Fruit fly (Drosophila melanogaster) whole organism, embryonic: Measurements from ENCODE around the gene tHMG1.

ENCODE experiments used
- Abd-B ChIP-seq: fragments of 200-800 bp; sonication (Bioruptor generic); optimal IDR thresholded peaks from 2 replicates; lab custom pipeline; 2018; ENCODE audit warnings: missing biosample characterization, mild to moderate bottlenecking, missing genetic modification characterization, moderate library complexity
- Aef1 ChIP-seq: fragments of 200-800 bp; sonication (Bioruptor generic); IDR thresholded peaks from 3 replicates; pipeline ENCODE4 v1.3.6; 2022; ENCODE audit warnings: missing biosample characterization, missing genetic modification characterization
- Awh ChIP-seq: fragments of 200-800 bp; sonication (Bioruptor generic); IDR thresholded peaks from 2 replicates; pipeline ENCODE4, ENCODE4 v1.3.6; 2022; ENCODE audit warnings: missing biosample characterization, missing genetic modification characterization
- CG10267 ChIP-seq: fragments of 200-800 bp; sonication (Bioruptor generic); optimal IDR thresholded peaks from 2 replicates; lab custom pipeline; 2018; ENCODE audit warnings: missing biosample characterization, mild to moderate bottlenecking, missing genetic modification characterization, moderate library complexity
- CG10979 ChIP-seq: fragments of 200-800 bp; sonication (Bioruptor generic); optimal IDR thresholded peaks from 2 replicates; lab custom pipeline; 2018; ENCODE audit warnings: missing biosample characterization, mild to moderate bottlenecking, missing genetic modification characterization, moderate library complexity
- CG1233 ChIP-seq: fragments of 200-800 bp; sonication (Bioruptor generic); optimal IDR thresholded peaks from 4 replicates; lab custom pipeline; 2018; ENCODE audit warnings: missing biosample characterization, mild to moderate bottlenecking, missing genetic modification characterization
- CG14441 ChIP-seq: fragments of 200-800 bp; sonication (Bioruptor generic); IDR thresholded peaks from 2 replicates; pipeline ENCODE4 v1.3.6; 2022; ENCODE audit warnings: missing biosample characterization, missing genetic modification characterization
- CG14667 ChIP-seq: fragments of 200-800 bp; sonication (Bioruptor generic); IDR thresholded peaks from 2 replicates; pipeline ENCODE4 v1.3.6; 2022; ENCODE audit warnings: missing biosample characterization, missing genetic modification characterization
- CG14710 ChIP-seq: fragments of 200-800 bp; sonication (Bioruptor generic); optimal IDR thresholded peaks from 3 replicates; lab custom pipeline; 2019; ENCODE audit warnings: missing biosample characterization, mild to moderate bottlenecking, missing genetic modification characterization, moderate library complexity
- CG17912 ChIP-seq: fragments of 200-800 bp; sonication (Bioruptor generic); optimal IDR thresholded peaks from 2 replicates; lab custom pipeline; 2018; ENCODE audit warnings: missing biosample characterization, mild to moderate bottlenecking, missing genetic modification characterization
- CG18764 ChIP-seq: fragments of 200-800 bp; sonication (Bioruptor generic); optimal IDR thresholded peaks from 3 replicates; lab custom pipeline; 2016; ENCODE audit warnings: missing biosample characterization, missing genetic modification characterization
- CG2120 ChIP-seq: fragments of 200-800 bp; sonication (Bioruptor generic); optimal IDR thresholded peaks from 3 replicates; lab custom pipeline; 2016; ENCODE audit warnings: missing biosample characterization, missing genetic modification characterization
- CG34224 ChIP-seq: fragments of 200-800 bp; sonication (Bioruptor generic); IDR thresholded peaks from 3 replicates; pipeline ENCODE4 v1.3.6; 2022; ENCODE audit warnings: missing biosample characterization, missing genetic modification characterization; ENCODE audit not compliant: partially characterized antibody
- CG3838 ChIP-seq: fragments of 200-800 bp; sonication (Bioruptor generic); optimal IDR thresholded peaks from 3 replicates; lab custom pipeline; 2016; ENCODE audit warnings: missing biosample characterization, missing genetic modification characterization
- CG42726 ChIP-seq: fragments of 200-800 bp; sonication (Bioruptor generic); IDR thresholded peaks from 2 replicates; pipeline ENCODE4 v1.3.6; 2022; ENCODE audit warnings: missing biosample characterization, missing genetic modification characterization; ENCODE audit not compliant: partially characterized antibody
- CG5180 ChIP-seq: fragments of 200-800 bp; sonication (Bioruptor generic); optimal IDR thresholded peaks from 3 replicates; lab custom pipeline; 2017; ENCODE audit warnings: missing biosample characterization, missing genetic modification characterization, mild to moderate bottlenecking, moderate library complexity, missing genetic modification reagents
- CG9797 ChIP-seq: fragments of 200-800 bp; sonication (Bioruptor generic); optimal IDR thresholded peaks from 3 replicates; lab custom pipeline; 2018; ENCODE audit warnings: missing biosample characterization, mild to moderate bottlenecking, missing genetic modification characterization
- CG9876 ChIP-seq: fragments of 200-800 bp; sonication (Bioruptor generic); optimal IDR thresholded peaks from 2 replicates; lab custom pipeline; 2016; ENCODE audit warnings: missing biosample characterization, missing genetic modification characterization
- CTCF ChIP-seq: fragments of 200-800 bp; sonication (Bioruptor generic); optimal IDR thresholded peaks from 2 replicates; lab custom pipeline; 2017; ENCODE audit warnings: missing biosample characterization, mild to moderate bottlenecking, missing genetic modification characterization, moderate library complexity
- E2f2 ChIP-seq: fragments of 200-800 bp; sonication (Bioruptor generic); IDR thresholded peaks from 2 replicates; pipeline ENCODE4 v1.3.6; 2022; ENCODE audit warnings: missing biosample characterization, missing genetic modification characterization
- Ets97D ChIP-seq: fragments of 200-800 bp; sonication (Bioruptor generic); optimal IDR thresholded peaks from 3 replicates; lab custom pipeline; 2016; ENCODE audit warnings: missing biosample characterization, missing genetic modification characterization
- HLH4C ChIP-seq: fragments of 200-800 bp; sonication (Bioruptor generic); IDR thresholded peaks from 3 replicates; pipeline ENCODE4 v1.3.6; 2022; ENCODE audit warnings: missing biosample characterization, missing genetic modification characterization; ENCODE audit not compliant: partially characterized antibody
- Myb ChIP-seq: fragments of 200-800 bp; sonication (Bioruptor generic); optimal IDR thresholded peaks from 2 replicates; lab custom pipeline; 2016; ENCODE audit warnings: missing biosample characterization, missing genetic modification characterization
- NFAT ChIP-seq: fragments of 200-800 bp; sonication (Bioruptor generic); IDR thresholded peaks from 2 replicates; pipeline ENCODE4 v1.3.6; 2022; ENCODE audit warnings: missing biosample characterization, missing genetic modification characterization
- Oli ChIP-seq: fragments of 200-800 bp; sonication (Bioruptor generic); optimal IDR thresholded peaks from 2 replicates; lab custom pipeline; 2018; ENCODE audit warnings: missing biosample characterization, mild to moderate bottlenecking, missing genetic modification characterization, moderate library complexity
- Vsx1 ChIP-seq: fragments of 200-800 bp; sonication (Bioruptor generic); optimal IDR thresholded peaks from 2 replicates; lab custom pipeline; 2017; ENCODE audit warnings: missing biosample characterization, mild to moderate bottlenecking, missing genetic modification characterization, missing genetic modification reagents
- YL-1 ChIP-seq: fragments of 200-800 bp; sonication (Bioruptor generic); optimal IDR thresholded peaks from 3 replicates; lab custom pipeline; 2017; ENCODE audit warnings: missing biosample characterization, mild to moderate bottlenecking, missing genetic modification characterization
- al ChIP-seq: fragments of 200-800 bp; sonication (Bioruptor generic); IDR thresholded peaks from 2 replicates; pipeline ENCODE4 v1.3.6; 2022; ENCODE audit warnings: missing biosample characterization, missing genetic modification characterization
- amos ChIP-seq: fragments of 200-800 bp; sonication (Bioruptor generic); IDR thresholded peaks from 2 replicates; pipeline ENCODE4 v1.3.6; 2022; ENCODE audit warnings: missing biosample characterization, missing genetic modification characterization; ENCODE audit not compliant: partially characterized antibody
- ato ChIP-seq: fragments of 200-800 bp; sonication (Bioruptor generic); IDR thresholded peaks from 2 replicates; pipeline ENCODE4 v1.3.6; 2022; ENCODE audit warnings: missing biosample characterization, missing genetic modification characterization; ENCODE audit not compliant: partially characterized antibody
- cwo ChIP-seq: fragments of 200-800 bp; sonication (Bioruptor generic); optimal IDR thresholded peaks from 3 replicates; lab custom pipeline; 2017; ENCODE audit warnings: missing biosample characterization, missing genetic modification characterization, mild to moderate bottlenecking, moderate library complexity, missing genetic modification reagents
- da ChIP-seq: fragments of 200-800 bp; sonication (Bioruptor generic); optimal IDR thresholded peaks from 2 replicates; lab custom pipeline; 2016; ENCODE audit warnings: missing biosample characterization, missing genetic modification characterization
- dan ChIP-seq: fragments of 200-800 bp; sonication (Bioruptor generic); IDR thresholded peaks from 2 replicates; pipeline ENCODE4 v1.3.6; 2022; ENCODE audit warnings: missing biosample characterization, missing genetic modification characterization
- dm ChIP-seq: fragments of 200-800 bp; sonication (Bioruptor generic); optimal IDR thresholded peaks from 3 replicates; lab custom pipeline; 2016; ENCODE audit warnings: missing biosample characterization, missing genetic modification characterization
- fd96Cb ChIP-seq: fragments of 200-800 bp; sonication (Bioruptor generic); optimal IDR thresholded peaks from 2 replicates; lab custom pipeline; 2018; ENCODE audit warnings: missing biosample characterization, mild to moderate bottlenecking, missing genetic modification characterization, moderate library complexity
- gsb ChIP-seq: fragments of 200-800 bp; sonication (Bioruptor generic); IDR thresholded peaks from 2 replicates; pipeline ENCODE4 v1.3.6; 2022; ENCODE audit warnings: missing biosample characterization, missing genetic modification characterization
- gsb-n ChIP-seq: fragments of 200-800 bp; sonication (Bioruptor generic); optimal IDR thresholded peaks from 3 replicates; lab custom pipeline; 2018; ENCODE audit warnings: missing biosample characterization, mild to moderate bottlenecking, missing genetic modification characterization
- hkb ChIP-seq, 2 experiments: fragments of 200-800 bp in 1 of 2; fragments of >200 bp in 1 of 2; sonication (Bioruptor generic) in 1 of 2; IDR thresholded peaks in 1 of 2; optimal IDR thresholded peaks in 1 of 2; 2 replicates each; pipeline versions ENCODE4 v1.3.6 to Lab custom; 2017 to 2022; ENCODE audit warnings: missing biosample characterization in 1 of 2, missing genetic modification characterization in 1 of 2
- jing ChIP-seq: fragments of 200-800 bp; sonication (Bioruptor generic); optimal IDR thresholded peaks from 2 replicates; lab custom pipeline; 2018; ENCODE audit warnings: missing biosample characterization, mild to moderate bottlenecking, missing genetic modification characterization
- mirr ChIP-seq: fragments of 200-800 bp; sonication (Bioruptor generic); optimal IDR thresholded peaks from 3 replicates; lab custom pipeline; 2018; ENCODE audit warnings: missing biosample characterization, mild to moderate bottlenecking, missing genetic modification characterization
- oc ChIP-seq: fragments of 200-800 bp; sonication (Bioruptor generic); optimal IDR thresholded peaks from 2 replicates; lab custom pipeline; 2018; ENCODE audit warnings: missing biosample characterization, mild to moderate bottlenecking, missing genetic modification characterization, moderate library complexity
- salm ChIP-seq: fragments of 200-800 bp; sonication (Bioruptor generic); optimal IDR thresholded peaks from 2 replicates; lab custom pipeline; 2018; ENCODE audit warnings: missing biosample characterization, mild to moderate bottlenecking, missing genetic modification characterization
- stc ChIP-seq: fragments of 200-800 bp; sonication (Bioruptor generic); IDR thresholded peaks from 2 replicates; pipeline ENCODE4 v1.3.6; 2022; ENCODE audit warnings: missing biosample characterization, missing genetic modification characterization
- sug ChIP-seq: fragments of 200-800 bp; optimal IDR thresholded peaks from 2 replicates; lab custom pipeline; 2019; ENCODE audit warnings: missing biosample characterization, mild to moderate bottlenecking, missing genetic modification characterization, moderate library complexity
- tna ChIP-seq: fragments of 200-800 bp; sonication (Bioruptor generic); IDR thresholded peaks from 2 replicates; pipeline ENCODE4 v1.3.6; 2022; ENCODE audit warnings: missing biosample characterization, missing genetic modification characterization; ENCODE audit not compliant: partially characterized antibody
- trem ChIP-seq: fragments of 200-800 bp; optimal IDR thresholded peaks from 3 replicates; lab custom pipeline; 2019; ENCODE audit warnings: missing biosample characterization, mild to moderate bottlenecking, missing genetic modification characterization, moderate library complexity
- unpg ChIP-seq: fragments of 200-800 bp; sonication (Bioruptor generic); optimal IDR thresholded peaks from 3 replicates; lab custom pipeline; 2018; ENCODE audit warnings: missing biosample characterization, mild to moderate bottlenecking, missing genetic modification characterization, moderate library complexity
- wek ChIP-seq: fragments of 200-800 bp; sonication (Bioruptor generic); optimal IDR thresholded peaks from 3 replicates; lab custom pipeline; 2018; ENCODE audit warnings: missing biosample characterization, mild to moderate bottlenecking, missing genetic modification characterization, moderate library complexity

tHMG1 gene

DNA sequence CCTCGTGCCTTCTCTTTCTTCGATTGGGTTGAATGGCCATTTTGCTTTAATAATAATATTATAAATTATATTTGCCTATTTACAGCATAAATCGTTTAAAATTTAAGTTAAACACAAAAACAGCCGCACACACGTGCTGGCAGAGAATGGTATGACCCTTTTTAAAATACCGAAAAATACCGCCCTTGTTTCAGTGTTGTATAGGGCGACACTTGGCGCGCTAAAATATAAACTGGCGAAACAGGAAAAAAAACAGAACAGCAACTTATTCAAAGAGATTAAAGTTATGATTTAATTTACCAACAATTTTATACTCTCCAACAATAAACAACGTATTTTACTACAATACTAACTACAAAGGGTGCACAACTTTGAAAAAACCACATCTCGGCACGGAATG lies 45.1 kb upstream of the tHMG1 start, which contains the start of gene CG12499 (continued):
- TF ChIP-seq cwo (peak; percentile 92), CG14710 (tag; lab: Kevin White, UChicago) (peak; percentile 41), YL-1 (peak; percentile 32), Ets97D (GFP tag; lab: Kevin White, UChicago) (peak; percentile 20), CG10267 (tag; lab: Kevin White, UChicago) (peak; percentile 89), dm (GFP tag; lab: Kevin White, UChicago) (peak; percentile 69), CG17912 (GFP tag; lab: Kevin White, UChicago) (no peak), E2f2 (GFP tag; lab: Robert Waterston, UW) (peak; percentile 94), CG9797 (GFP tag; lab: Kevin White, UChicago) (peak; percentile 36), Myb (GFP tag; lab: Kevin White, UChicago) (peak; percentile 31)

dm6 chr3R:22447195-22447873 lies 44.3 kb upstream of the tHMG1 start, which contains the start of gene CG34288:
Gene CG34288 (minus strand): TSS chr3R:22447263.
- TF ChIP-seq Vsx1 (GFP tag; lab: Kevin White, UChicago) (peak; percentile 96), dan (GFP tag; lab: Robert Waterston, UW) (no peak), NFAT (GFP tag; lab: Robert Waterston, UW) (peak; percentile 73), CG42726 (no peak), ato (GFP tag; lab: Robert Waterston, UW) (no peak), CG5180 (GFP tag; lab: Kevin White, UChicago) (no peak), CG10979 (tag; lab: Kevin White, UChicago) (no peak), mirr (GFP tag; lab: Kevin White, UChicago) (peak; percentile 92), CTCF (no peak), CG1233 (GFP tag; lab: Kevin White, UChicago) (no peak), unpg (GFP tag; lab: Kevin White, UChicago) (no peak), wek (no peak), hkb (optimal IDR thresholded peaks at IDR 0.05; lab: Kevin White, UChicago) (no peak), hkb (GFP tag; IDR thresholded peaks at IDR 0.05; lab: Robert Waterston, UW) (no peak), stc (GFP tag; lab: Robert Waterston, UW) (no peak), da (GFP tag; lab: Kevin White, UChicago) (no peak), CG2120 (GFP tag; lab: Kevin White, UChicago) (peak; percentile 73), CG34224 (GFP tag; lab: Robert Waterston, UW) (no peak), CG14441 (peak; percentile 55), sug (tag; lab: Kevin White, UChicago) (peak; percentile 89), Oli (tag; lab: Kevin White, UChicago) (peak; percentile 2), jing (GFP tag; lab: Kevin White, UChicago) (no peak), tna (GFP tag; lab: Robert Waterston, UW) (no peak), Aef1 (peak; percentile 48), trem (no peak), salm (tag; lab: Kevin White, UChicago) (no peak), amos (no peak), CG3838 (GFP tag; lab: Kevin White, UChicago) (no peak), fd96Cb (tag; lab: Kevin White, UChicago) (no peak), oc (tag; lab: Kevin White, UChicago) (no peak), Awh (0 out of 2 replicates have a peak, but pooled peaks have one; percentile 32), CG14667 (GFP tag; lab: Robert Waterston, UW) (no peak), Abd-B (GFP tag; lab: Kevin White, UChicago) (no peak), al (peak; percentile 44; the same call in 1 of the 2 replicates), gsb-n (tag; lab: Kevin White, UChicago) (no peak), CG9876 (no peak), CG18764 (GFP tag; lab: Kevin White, UChicago) (no peak), HLH4C (GFP tag; lab: Robert Waterston, UW) (0 out of 3 replicates have a peak, but pooled peaks have one; percentile 27), gsb (GFP tag; lab: Robert Waterston, UW) (no peak)
